Fruit fly (Drosophila melanogaster) whole organism, embryonic: Measurements from ENCODE around the gene CG6051.
A peak's percentile ranks its signal among the peaks of the same experiment; 100 is the strongest.

Source experiments
- Atf6 ChIP-seq: fragments of 200-800 bp; sonication (Bioruptor generic); IDR thresholded peaks from 2 replicates; pipeline ENCODE4 v1.3.6; 2022; ENCODE audit warnings: missing biosample characterization, missing genetic modification characterization
- Bgb ChIP-seq: fragments of 200-800 bp; sonication (Bioruptor generic); IDR thresholded peaks from 2 replicates; pipeline ENCODE4 v1.3.6; 2022; ENCODE audit warnings: missing biosample characterization, missing genetic modification characterization; ENCODE audit not compliant: partially characterized antibody
- CG10209 ChIP-seq: fragments of 200-800 bp; sonication (Bioruptor generic); optimal IDR thresholded peaks from 3 replicates; lab custom pipeline; 2017; ENCODE audit warnings: missing biosample characterization, mild to moderate bottlenecking, missing genetic modification characterization, missing genetic modification reagents
- CG11398 ChIP-seq: fragments of 200-800 bp; sonication (Bioruptor generic); optimal IDR thresholded peaks from 2 replicates; lab custom pipeline; 2016; ENCODE audit warnings: missing biosample characterization, missing genetic modification characterization
- CG11695 ChIP-seq: fragments of 200-800 bp; sonication (Bioruptor generic); IDR thresholded peaks from 3 replicates; pipeline ENCODE4 v1.3.6; 2022; ENCODE audit warnings: missing biosample characterization, missing genetic modification characterization
- CG12236 ChIP-seq: fragments of 200-800 bp; sonication (Bioruptor generic); optimal IDR thresholded peaks from 2 replicates; lab custom pipeline; 2016; ENCODE audit warnings: missing biosample characterization, missing genetic modification characterization
- CG14014 ChIP-seq: fragments of 200-800 bp; sonication (Bioruptor generic); IDR thresholded peaks from 2 replicates; pipeline ENCODE4 v1.3.6; 2022; ENCODE audit warnings: missing biosample characterization, missing genetic modification characterization
- CG14965 ChIP-seq: fragments of 200-800 bp; sonication (Bioruptor generic); optimal IDR thresholded peaks from 2 replicates; lab custom pipeline; 2016; ENCODE audit warnings: missing biosample characterization, missing genetic modification characterization, borderline replicate concordance
- CG15011 ChIP-seq: fragments of 200-800 bp; sonication (Bioruptor generic); optimal IDR thresholded peaks from 3 replicates; lab custom pipeline; 2018; ENCODE audit warnings: missing biosample characterization, mild to moderate bottlenecking, missing genetic modification characterization
- CG17802 ChIP-seq: fragments of 200-800 bp; sonication (Bioruptor generic); optimal IDR thresholded peaks from 2 replicates; lab custom pipeline; 2018; ENCODE audit warnings: missing biosample characterization, mild to moderate bottlenecking, missing genetic modification characterization, moderate library complexity
- CG17829 ChIP-seq: fragments of 200-800 bp; optimal IDR thresholded peaks from 2 replicates; lab custom pipeline; 2019; ENCODE audit warnings: missing biosample characterization, mild to moderate bottlenecking, missing genetic modification characterization, moderate library complexity
- CG17912 ChIP-seq: fragments of 200-800 bp; sonication (Bioruptor generic); optimal IDR thresholded peaks from 2 replicates; lab custom pipeline; 2018; ENCODE audit warnings: missing biosample characterization, mild to moderate bottlenecking, missing genetic modification characterization
- CG4282 ChIP-seq: fragments of 200-800 bp; sonication (Bioruptor generic); optimal IDR thresholded peaks from 2 replicates; lab custom pipeline; 2016; ENCODE audit warnings: missing biosample characterization, missing genetic modification characterization
- CG4404 ChIP-seq: fragments of 200-800 bp; sonication (Bioruptor generic); IDR thresholded peaks from 2 replicates; pipeline ENCODE4 v1.3.6; 2022; ENCODE audit warnings: missing biosample characterization, missing genetic modification characterization
- CG6272 ChIP-seq: fragments of 200-800 bp; sonication (Bioruptor generic); IDR thresholded peaks from 2 replicates; pipeline ENCODE4 v1.3.6; 2022; ENCODE audit warnings: missing biosample characterization, missing genetic modification characterization
- CG6683 ChIP-seq: fragments of 200-800 bp; sonication (Bioruptor generic); optimal IDR thresholded peaks from 2 replicates; lab custom pipeline; 2017; ENCODE audit warnings: missing biosample characterization, mild to moderate bottlenecking, missing genetic modification characterization, missing genetic modification reagents
- CG7372 ChIP-seq: fragments of 200-800 bp; sonication (Bioruptor generic); IDR thresholded peaks from 2 replicates; pipeline ENCODE4 v1.3.6; 2022; ENCODE audit warnings: missing biosample characterization, missing genetic modification characterization
- CG7786 ChIP-seq: fragments of 200-800 bp; sonication (Bioruptor generic); optimal IDR thresholded peaks from 2 replicates; lab custom pipeline; 2016; ENCODE audit warnings: missing biosample characterization, missing genetic modification characterization
- CG8089 ChIP-seq: fragments of 200-800 bp; sonication (Bioruptor generic); optimal IDR thresholded peaks from 3 replicates; lab custom pipeline; 2016; ENCODE audit warnings: missing biosample characterization, missing genetic modification characterization
- CG8281 ChIP-seq: fragments of 200-800 bp; sonication (Bioruptor generic); optimal IDR thresholded peaks from 2 replicates; lab custom pipeline; 2018; ENCODE audit warnings: missing biosample characterization, mild to moderate bottlenecking, missing genetic modification characterization, moderate library complexity
- CHES-1-like ChIP-seq: fragments of 200-800 bp; sonication (Bioruptor generic); optimal IDR thresholded peaks from 2 replicates; lab custom pipeline; 2016; ENCODE audit warnings: missing biosample characterization, missing genetic modification characterization
- CoRest ChIP-seq: fragments of 200-800 bp; sonication (Bioruptor generic); optimal IDR thresholded peaks from 3 replicates; lab custom pipeline; 2018; ENCODE audit warnings: missing biosample characterization, mild to moderate bottlenecking, missing genetic modification characterization, moderate library complexity
- Dip2 ChIP-seq: fragments of 200-800 bp; sonication (Bioruptor generic); IDR thresholded peaks from 2 replicates; pipeline ENCODE4 v1.3.6; 2022; ENCODE audit warnings: missing biosample characterization, missing genetic modification characterization
- E2f1 ChIP-seq: fragments of 200-800 bp; sonication (Bioruptor generic); IDR thresholded peaks from 2 replicates; pipeline ENCODE4 v1.3.6; 2022; ENCODE audit warnings: missing biosample characterization, missing genetic modification characterization
- GATAe ChIP-seq: fragments of 200-800 bp; sonication (Bioruptor generic); conservative IDR thresholded peaks from 2 replicates; pipeline ENCODE4 v1.3.6; 2022; ENCODE audit warnings: missing biosample characterization, missing genetic modification characterization
- HLH3B ChIP-seq: fragments of 200-800 bp; sonication (Bioruptor generic); IDR thresholded peaks from 2 replicates; pipeline ENCODE4 v1.3.6; 2022; ENCODE audit warnings: missing biosample characterization, missing genetic modification characterization
- Hr3 ChIP-seq: fragments of 200-800 bp; sonication (Bioruptor generic); optimal IDR thresholded peaks from 3 replicates; lab custom pipeline; 2016; ENCODE audit warnings: missing biosample characterization, missing genetic modification characterization
- Rfx ChIP-seq: fragments of 200-800 bp; sonication (Bioruptor generic); IDR thresholded peaks from 2 replicates; pipeline ENCODE4 v1.3.6; 2022; ENCODE audit warnings: missing biosample characterization, missing genetic modification characterization
- Scr ChIP-seq: fragments of 200-800 bp; sonication (Bioruptor generic); IDR thresholded peaks from 2 replicates; pipeline ENCODE4 v1.3.6; 2022; ENCODE audit warnings: missing biosample characterization, missing genetic modification characterization; ENCODE audit not compliant: partially characterized antibody
- TFAM ChIP-seq: fragments of 200-800 bp; sonication (Bioruptor generic); optimal IDR thresholded peaks from 2 replicates; lab custom pipeline; 2017; ENCODE audit warnings: missing biosample characterization, missing genetic modification characterization, inconsistent platforms
- ab ChIP-seq: fragments of 200-800 bp; sonication (Bioruptor generic); optimal IDR thresholded peaks from 2 replicates; lab custom pipeline; 2016; ENCODE audit warnings: missing biosample characterization, missing genetic modification characterization
- aop ChIP-seq: fragments of 200-800 bp; sonication (Bioruptor generic); IDR thresholded peaks from 2 replicates; pipeline ENCODE4 v1.3.6; 2022; ENCODE audit warnings: missing biosample characterization, missing genetic modification characterization
- ase ChIP-seq: fragments of 200-800 bp; sonication (Bioruptor generic); IDR thresholded peaks from 3 replicates; pipeline ENCODE4 v1.3.6; 2022; ENCODE audit warnings: missing biosample characterization, missing genetic modification characterization
- ato ChIP-seq: fragments of 200-800 bp; sonication (Bioruptor generic); IDR thresholded peaks from 2 replicates; pipeline ENCODE4 v1.3.6; 2022; ENCODE audit warnings: missing biosample characterization, missing genetic modification characterization; ENCODE audit not compliant: partially characterized antibody
- bigmax ChIP-seq: fragments of 200-800 bp; sonication (Bioruptor generic); optimal IDR thresholded peaks from 2 replicates; lab custom pipeline; 2018; ENCODE audit warnings: missing biosample characterization, mild to moderate bottlenecking, missing genetic modification characterization
- cas ChIP-seq: fragments of 200-800 bp; sonication (Bioruptor generic); IDR thresholded peaks from 2 replicates; pipeline ENCODE4 v1.3.6; 2022; ENCODE audit warnings: missing biosample characterization, missing genetic modification characterization
- caup ChIP-seq: fragments of 200-800 bp; sonication (Bioruptor generic); optimal IDR thresholded peaks from 3 replicates; lab custom pipeline; 2017; ENCODE audit warnings: missing biosample characterization, mild to moderate bottlenecking, missing genetic modification characterization, moderate library complexity; ENCODE audit not compliant: severe bottlenecking
- fd102C ChIP-seq: fragments of 200-800 bp; sonication (Bioruptor generic); optimal IDR thresholded peaks from 2 replicates; lab custom pipeline; 2018; ENCODE audit warnings: missing biosample characterization, mild to moderate bottlenecking, missing genetic modification characterization, moderate library complexity
- fd64A ChIP-seq: fragments of 200-800 bp; sonication (Bioruptor generic); optimal IDR thresholded peaks from 3 replicates; lab custom pipeline; 2018; ENCODE audit warnings: missing biosample characterization, mild to moderate bottlenecking, missing genetic modification characterization
- fru ChIP-seq: fragments of >200 bp; optimal IDR thresholded peaks from 2 replicates; lab custom pipeline; 2017
- gce ChIP-seq: fragments of 200-800 bp; sonication (Bioruptor generic); IDR thresholded peaks from 3 replicates; pipeline ENCODE4 v1.3.6; 2022; ENCODE audit warnings: missing biosample characterization, missing genetic modification characterization
- hbn ChIP-seq: fragments of 200-800 bp; sonication (Bioruptor generic); IDR thresholded peaks from 2 replicates; pipeline ENCODE4 v1.3.6; 2022; ENCODE audit warnings: missing biosample characterization, missing genetic modification characterization; ENCODE audit not compliant: partially characterized antibody
- jumu ChIP-seq: fragments of 200-800 bp; sonication (Bioruptor generic); optimal IDR thresholded peaks from 3 replicates; lab custom pipeline; 2016; ENCODE audit warnings: missing biosample characterization, missing genetic modification characterization
- kah ChIP-seq: fragments of 200-800 bp; sonication (Bioruptor generic); optimal IDR thresholded peaks from 2 replicates; lab custom pipeline; 2018; ENCODE audit warnings: missing biosample characterization, mild to moderate bottlenecking, missing genetic modification characterization
- p53 ChIP-seq: fragments of 200-800 bp; sonication (Bioruptor generic); optimal IDR thresholded peaks from 2 replicates; lab custom pipeline; 2016; ENCODE audit warnings: missing biosample characterization, missing genetic modification characterization
- pan ChIP-seq, 4 experiments: fragments of >200 bp in 3 of 4; fragments of 200-800 bp in 1 of 4; sonication (Bioruptor generic) in 1 of 4; optimal IDR thresholded peaks in 3 of 4; IDR thresholded peaks in 1 of 4; 2 replicates each; pipeline versions ENCODE4 v1.3.6 to Lab custom; 2017 to 2022; ENCODE audit warnings: missing biosample characterization in 2 of 4, missing genetic modification characterization in 2 of 4, mixed read lengths in 1 of 4
- scrt ChIP-seq: fragments of 200-800 bp; sonication (Bioruptor generic); optimal IDR thresholded peaks from 2 replicates; lab custom pipeline; 2018; ENCODE audit warnings: missing biosample characterization, mild to moderate bottlenecking, missing genetic modification characterization, moderate library complexity
- seq ChIP-seq: fragments of 200-800 bp; sonication (Bioruptor generic); IDR thresholded peaks from 2 replicates; pipeline ENCODE4 v1.3.6; 2022; ENCODE audit warnings: missing biosample characterization, missing genetic modification characterization
- tgo ChIP-seq: fragments of 200-800 bp; sonication (Bioruptor generic); IDR thresholded peaks from 3 replicates; pipeline ENCODE4 v1.3.6; 2022; ENCODE audit warnings: missing biosample characterization, missing genetic modification characterization
- vfl ChIP-seq: fragments of 200-800 bp; sonication (Bioruptor generic); optimal IDR thresholded peaks from 2 replicates; lab custom pipeline; 2016; ENCODE audit warnings: missing biosample characterization, missing genetic modification characterization

The CG6051 gene

dm6 chr3R:27150685-27151515 is at the start of gene CG6051 (continued):
- TF ChIP-seq CG7372 (GFP tag; lab: Robert Waterston, UW): no peak
- TF ChIP-seq CG6272: peak; percentile 44; the same call in 1 of the 2 replicates
- TF ChIP-seq ato (GFP tag; lab: Robert Waterston, UW): no peak
- no peak for TF ChIP-seq p53 (GFP tag; lab: Kevin White, UChicago)
- peak; percentile 63 for TF ChIP-seq CoRest (tag; lab: Kevin White, UChicago)
- peak; percentile 38 for TF ChIP-seq CG7786
- no peak for TF ChIP-seq E2f1 (GFP tag; lab: Robert Waterston, UW)
- TF ChIP-seq jumu (GFP tag; lab: Kevin White, UChicago): peak; percentile 10
- no peak for TF ChIP-seq CG4404
- peak; percentile 53 for TF ChIP-seq CG8089 (GFP tag; lab: Kevin White, UChicago)
- TF ChIP-seq fd64A (GFP tag; lab: Kevin White, UChicago): peak; percentile 40
- TF ChIP-seq gce (GFP tag; lab: Robert Waterston, UW): no peak
- peak; percentile 35 for TF ChIP-seq CG11398
- no peak for TF ChIP-seq CG12236
- TF ChIP-seq CG8281: peak; percentile 55
- no peak for TF ChIP-seq aop (GFP tag; lab: Robert Waterston, UW)
- no peak for TF ChIP-seq CG17912 (GFP tag; lab: Kevin White, UChicago)
- TF ChIP-seq HLH3B (GFP tag; lab: Robert Waterston, UW): no peak
- no peak for TF ChIP-seq Dip2 (GFP tag; lab: Robert Waterston, UW)
- TF ChIP-seq CG15011 (GFP tag; lab: Kevin White, UChicago): no peak
- TF ChIP-seq kah (GFP tag; lab: Kevin White, UChicago): no peak
- TF ChIP-seq fd102C (GFP tag; lab: Kevin White, UChicago): no peak
- no peak for TF ChIP-seq cas (GFP tag; lab: Robert Waterston, UW)
- peak; percentile 2 for TF ChIP-seq vfl (GFP tag; lab: Kevin White, UChicago)
- peak; percentile 51 for TF ChIP-seq CG10209
- peak; percentile 54 for TF ChIP-seq Hr3 (GFP tag; lab: Kevin White, UChicago)
- TF ChIP-seq tgo (GFP tag; lab: Robert Waterston, UW): no peak
- TF ChIP-seq scrt: peak; percentile 5
- peak; percentile 91 for TF ChIP-seq CG17802 (tag; lab: Kevin White, UChicago)
- no peak for TF ChIP-seq CG14965 (GFP tag; lab: Kevin White, UChicago)
- TF ChIP-seq Rfx (GFP tag; lab: Robert Waterston, UW): no peak
- no peak for TF ChIP-seq seq (GFP tag; lab: Robert Waterston, UW)
- no peak for TF ChIP-seq pan (optimal IDR thresholded peaks at IDR 0.05; lab: Kevin White, UChicago)
- TF ChIP-seq pan (GFP tag; optimal IDR thresholded peaks at IDR 0.05 in 1 of 2, IDR thresholded peaks at IDR 0.05 in 1 of 2): no peak
- TF ChIP-seq CG17829 (tag; lab: Kevin White, UChicago): peak; percentile 61
- no peak for TF ChIP-seq bigmax (GFP tag; lab: Kevin White, UChicago)
- no peak for TF ChIP-seq ab
- TF ChIP-seq CG11695 (GFP tag; lab: Robert Waterston, UW): no peak
- TF ChIP-seq CHES-1-like (GFP tag; lab: Kevin White, UChicago): peak; percentile 35
- TF ChIP-seq CG14014 (GFP tag; lab: Robert Waterston, UW): no peak
- no peak for TF ChIP-seq ase
- TF ChIP-seq CG4282: peak; percentile 31
- TF ChIP-seq fru (lab: Kevin White, UChicago): no peak
- TF ChIP-seq CG6683: no peak
- no peak for TF ChIP-seq TFAM (GFP tag; lab: Kevin White, UChicago)
- TF ChIP-seq Scr (GFP tag; lab: Robert Waterston, UW): no peak
- peak; percentile 65 for TF ChIP-seq caup (GFP tag; lab: Kevin White, UChicago)
- no peak for TF ChIP-seq Bgb (GFP tag; lab: Robert Waterston, UW)
- TF ChIP-seq Atf6 (GFP tag; lab: Robert Waterston, UW): no peak
- no peak for TF ChIP-seq GATAe (GFP tag; lab: Robert Waterston, UW)
- TF ChIP-seq hbn (GFP tag; lab: Robert Waterston, UW): no peak
